Fruit fly (Drosophila melanogaster) S2 (cell line): ENCODE data around the gene CG14691.

Experiments
- CG8478 ChIP-seq: fragments of >200 bp; optimal IDR thresholded peaks from 2 replicates; lab custom pipeline; 2018
- CTCF ChIP-seq, 2 experiments: fragments of >200 bp; optimal IDR thresholded peaks; 2 replicates each; lab custom pipeline; 2018

DNA sequence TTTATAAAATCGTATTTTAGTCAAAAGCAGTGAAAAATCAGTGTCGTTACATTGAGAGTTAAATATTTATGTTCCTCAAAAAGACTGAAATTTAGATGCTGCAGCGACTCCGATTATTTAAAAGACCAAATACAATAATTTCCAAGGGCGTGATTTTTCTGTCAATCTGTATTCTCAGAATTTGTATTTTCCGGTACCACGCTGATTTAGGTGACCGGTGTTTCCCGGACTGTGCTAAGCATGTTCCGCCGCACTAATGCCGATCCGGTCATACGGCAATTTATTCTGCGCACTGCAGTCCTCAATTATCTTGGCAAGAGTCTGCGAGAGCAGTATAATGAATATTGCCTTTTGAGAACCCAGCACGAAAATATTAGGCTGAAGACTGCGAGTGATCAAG, 48.7 kb downstream of the CG14691 start, which contains the start of the genes CG31467 and CG14684:
- TF ChIP-seq CG8478 (lab: Kevin White, UChicago) = no peak
- no peak for TF ChIP-seq CTCF (optimal IDR thresholded peaks at IDR 0.05; lab: Kevin White, UChicago)
